Fruit fly (Drosophila melanogaster): ENCODE measurements around the gene Alg14.

DNA sequence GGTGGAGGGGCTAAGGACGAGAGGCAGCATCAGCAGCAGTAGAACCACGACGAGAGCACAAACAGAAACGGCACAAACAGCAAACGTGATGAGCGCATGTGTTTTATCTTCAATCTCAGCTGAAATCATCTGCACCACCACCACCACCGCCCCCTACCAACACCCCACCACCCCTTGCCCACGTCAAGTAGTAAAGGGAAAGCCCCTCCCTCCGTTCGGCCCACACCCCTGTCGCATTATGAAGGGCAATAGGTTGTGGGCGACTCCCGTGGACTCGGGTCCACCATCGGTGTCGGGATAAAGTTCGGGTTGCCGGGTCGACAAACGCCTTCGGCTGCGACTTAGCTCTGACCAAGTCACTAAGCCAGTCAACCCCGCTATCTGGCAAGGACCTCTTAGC, 28.5 kb upstream of the Alg14 start:
- TF ChIP-seq EcR (GFP tag; optimal IDR thresholded peaks at IDR 0.05) (no peak), usp (GFP tag; optimal IDR thresholded peaks at IDR 0.05) (no peak), Dll (optimal IDR thresholded peaks at IDR 0.05) (no peak)
